Fruit fly (Drosophila melanogaster) whole organism, embryonic: ENCODE measurements around the gene CheB38b.

Experiments
- ATbp ChIP-seq: fragments of 200-800 bp; sonication (Bioruptor generic); optimal IDR thresholded peaks from 2 replicates; lab custom pipeline; 2017; ENCODE audit warnings: missing biosample characterization, mild to moderate bottlenecking, missing genetic modification characterization, missing genetic modification reagents
- B-H1 ChIP-seq: fragments of 200-800 bp; sonication (Bioruptor generic); IDR thresholded peaks from 3 replicates; pipeline ENCODE4 v1.3.6; 2022; ENCODE audit warnings: missing biosample characterization, missing genetic modification characterization
- Bgb ChIP-seq: fragments of 200-800 bp; sonication (Bioruptor generic); IDR thresholded peaks from 2 replicates; pipeline ENCODE4 v1.3.6; 2022; ENCODE audit warnings: missing biosample characterization, missing genetic modification characterization; ENCODE audit not compliant: partially characterized antibody
- CG10979 ChIP-seq: fragments of 200-800 bp; sonication (Bioruptor generic); optimal IDR thresholded peaks from 2 replicates; lab custom pipeline; 2018; ENCODE audit warnings: missing biosample characterization, mild to moderate bottlenecking, missing genetic modification characterization, moderate library complexity
- CG12155 ChIP-seq: fragments of 200-800 bp; sonication (Bioruptor generic); optimal IDR thresholded peaks from 3 replicates; lab custom pipeline; 2016; ENCODE audit warnings: missing biosample characterization, missing genetic modification characterization
- CG12299 ChIP-seq: fragments of 200-800 bp; sonication (Bioruptor generic); optimal IDR thresholded peaks from 2 replicates; lab custom pipeline; 2018; ENCODE audit warnings: missing biosample characterization, mild to moderate bottlenecking, missing genetic modification characterization
- CG14710 ChIP-seq: fragments of 200-800 bp; sonication (Bioruptor generic); optimal IDR thresholded peaks from 3 replicates; lab custom pipeline; 2019; ENCODE audit warnings: missing biosample characterization, mild to moderate bottlenecking, missing genetic modification characterization, moderate library complexity
- CG16779 ChIP-seq: fragments of 200-800 bp; sonication (Bioruptor generic); IDR thresholded peaks from 2 replicates; pipeline ENCODE4 v1.3.6; 2022; ENCODE audit warnings: missing biosample characterization, missing genetic modification characterization
- CG17361 ChIP-seq: fragments of 200-800 bp; sonication (Bioruptor generic); IDR thresholded peaks from 3 replicates; pipeline ENCODE4 v1.3.6; 2022; ENCODE audit warnings: missing biosample characterization, missing genetic modification characterization
- CG18619 ChIP-seq: fragments of 200-800 bp; sonication (Bioruptor generic); optimal IDR thresholded peaks from 3 replicates; lab custom pipeline; 2017; ENCODE audit warnings: missing biosample characterization, mild to moderate bottlenecking, missing genetic modification characterization
- CG2199 ChIP-seq: fragments of 200-800 bp; sonication (Bioruptor generic); IDR thresholded peaks from 3 replicates; pipeline ENCODE4 v1.3.6; 2022; ENCODE audit warnings: missing biosample characterization, missing genetic modification characterization
- CG30403 ChIP-seq: fragments of 200-800 bp; sonication (Bioruptor generic); optimal IDR thresholded peaks from 3 replicates; lab custom pipeline; 2016; ENCODE audit warnings: missing biosample characterization, missing genetic modification characterization
- CG33213 ChIP-seq: fragments of 200-800 bp; sonication (Bioruptor generic); optimal IDR thresholded peaks from 3 replicates; lab custom pipeline; 2016; ENCODE audit warnings: missing biosample characterization, missing genetic modification characterization
- CG34224 ChIP-seq: fragments of 200-800 bp; sonication (Bioruptor generic); IDR thresholded peaks from 3 replicates; pipeline ENCODE4 v1.3.6; 2022; ENCODE audit warnings: missing biosample characterization, missing genetic modification characterization; ENCODE audit not compliant: partially characterized antibody
- CG5180 ChIP-seq: fragments of 200-800 bp; sonication (Bioruptor generic); optimal IDR thresholded peaks from 3 replicates; lab custom pipeline; 2017; ENCODE audit warnings: missing biosample characterization, missing genetic modification characterization, mild to moderate bottlenecking, moderate library complexity, missing genetic modification reagents
- CG6175 ChIP-seq: fragments of 200-800 bp; sonication (Bioruptor generic); IDR thresholded peaks from 3 replicates; pipeline ENCODE4 v1.3.6; 2022; ENCODE audit warnings: missing biosample characterization, missing genetic modification characterization
- CG6791 ChIP-seq: fragments of 200-800 bp; sonication (Bioruptor generic); IDR thresholded peaks from 3 replicates; pipeline ENCODE4 v1.3.6; 2022; ENCODE audit warnings: missing biosample characterization, missing genetic modification characterization; ENCODE audit not compliant: partially characterized antibody
- CG6813 ChIP-seq: fragments of 200-800 bp; sonication (Bioruptor generic); optimal IDR thresholded peaks from 2 replicates; lab custom pipeline; 2017; ENCODE audit warnings: missing biosample characterization, missing genetic modification characterization, mild to moderate bottlenecking, moderate library complexity, missing genetic modification reagents
- CG9609 ChIP-seq: fragments of 200-800 bp; sonication (Bioruptor generic); optimal IDR thresholded peaks from 3 replicates; lab custom pipeline; 2016; ENCODE audit warnings: missing biosample characterization, missing genetic modification characterization
- Dad ChIP-seq: fragments of 200-800 bp; sonication (Bioruptor generic); optimal IDR thresholded peaks from 3 replicates; lab custom pipeline; 2016; ENCODE audit warnings: missing biosample characterization, missing genetic modification characterization
- Dek ChIP-seq: fragments of 200-800 bp; sonication (Bioruptor generic); optimal IDR thresholded peaks from 3 replicates; lab custom pipeline; 2019; ENCODE audit warnings: missing biosample characterization, mild to moderate bottlenecking, missing genetic modification characterization, moderate library complexity
- GATAe ChIP-seq: fragments of 200-800 bp; sonication (Bioruptor generic); conservative IDR thresholded peaks from 2 replicates; pipeline ENCODE4 v1.3.6; 2022; ENCODE audit warnings: missing biosample characterization, missing genetic modification characterization
- H15 ChIP-seq: fragments of 200-800 bp; sonication (Bioruptor generic); IDR thresholded peaks from 3 replicates; pipeline ENCODE4 v1.3.6; 2022; ENCODE audit warnings: missing biosample characterization, missing genetic modification characterization
- Hr51 ChIP-seq, 2 experiments: fragments of 200-800 bp; sonication (Bioruptor generic); optimal IDR thresholded peaks; 2 replicates in 1 of 2; 3 replicates in 1 of 2; lab custom pipeline; 2016 to 2018; ENCODE audit warnings: missing biosample characterization in 2 of 2, missing genetic modification characterization in 2 of 2, mild to moderate bottlenecking in 1 of 2, moderate library complexity in 1 of 2
- Med ChIP-seq: fragments of 200-800 bp; sonication (Bioruptor generic); peaks from one replicate; lab custom pipeline; 2016; ENCODE audit warnings: missing biosample characterization, missing genetic modification characterization, mild to moderate bottlenecking, inconsistent platforms, moderate library complexity
- Rfx ChIP-seq: fragments of 200-800 bp; sonication (Bioruptor generic); IDR thresholded peaks from 2 replicates; pipeline ENCODE4 v1.3.6; 2022; ENCODE audit warnings: missing biosample characterization, missing genetic modification characterization
- Rx ChIP-seq: fragments of 200-800 bp; sonication (Bioruptor generic); IDR thresholded peaks from 2 replicates; pipeline ENCODE4 v1.3.6; 2022; ENCODE audit warnings: missing biosample characterization, missing genetic modification characterization
- Sox102F ChIP-seq: fragments of 200-800 bp; sonication (Bioruptor generic); optimal IDR thresholded peaks from 2 replicates; lab custom pipeline; 2018; ENCODE audit warnings: missing biosample characterization, mild to moderate bottlenecking, missing genetic modification characterization, moderate library complexity
- Ssrp ChIP-seq: fragments of 200-800 bp; sonication (Bioruptor generic); optimal IDR thresholded peaks from 2 replicates; lab custom pipeline; 2018; ENCODE audit warnings: missing biosample characterization, mild to moderate bottlenecking, missing genetic modification characterization, moderate library complexity
- TFAM ChIP-seq: fragments of 200-800 bp; sonication (Bioruptor generic); optimal IDR thresholded peaks from 2 replicates; lab custom pipeline; 2017; ENCODE audit warnings: missing biosample characterization, missing genetic modification characterization, inconsistent platforms
- chm ChIP-seq: fragments of 200-800 bp; sonication (Bioruptor generic); IDR thresholded peaks from 2 replicates; pipeline ENCODE4 v1.3.6; 2022; ENCODE audit warnings: missing biosample characterization, missing genetic modification characterization
- corto ChIP-seq: fragments of 200-800 bp; sonication (Bioruptor generic); optimal IDR thresholded peaks from 2 replicates; lab custom pipeline; 2016; ENCODE audit warnings: missing biosample characterization, mild to moderate bottlenecking, missing genetic modification characterization, moderate library complexity
- dm ChIP-seq: fragments of 200-800 bp; sonication (Bioruptor generic); optimal IDR thresholded peaks from 3 replicates; lab custom pipeline; 2016; ENCODE audit warnings: missing biosample characterization, missing genetic modification characterization
- eve ChIP-seq, 2 experiments: fragments of >200 bp; optimal IDR thresholded peaks; 2 replicates each; lab custom pipeline; 2017; ENCODE audit warnings: missing biosample characterization in 2 of 2, missing genetic modification characterization in 2 of 2
- ewg ChIP-seq: fragments of 200-800 bp; sonication (Bioruptor generic); optimal IDR thresholded peaks from 3 replicates; lab custom pipeline; 2017; ENCODE audit warnings: mild to moderate bottlenecking, missing biosample characterization, missing genetic modification reagents, missing genetic modification characterization
- eyg ChIP-seq: fragments of 200-800 bp; sonication (Bioruptor generic); optimal IDR thresholded peaks from 3 replicates; lab custom pipeline; 2016; ENCODE audit warnings: missing biosample characterization, missing genetic modification characterization
- gem ChIP-seq: fragments of 200-800 bp; sonication (Bioruptor generic); optimal IDR thresholded peaks from 2 replicates; lab custom pipeline; 2019; ENCODE audit warnings: missing biosample characterization, mild to moderate bottlenecking, missing genetic modification characterization, moderate library complexity
- grau ChIP-seq: fragments of 200-800 bp; optimal IDR thresholded peaks from 3 replicates; lab custom pipeline; 2019; ENCODE audit warnings: missing biosample characterization, mild to moderate bottlenecking, missing genetic modification characterization, moderate library complexity
- gro ChIP-seq: fragments of 200-800 bp; sonication (Bioruptor generic); optimal IDR thresholded peaks from 2 replicates; lab custom pipeline; 2016; ENCODE audit warnings: missing biosample characterization, missing genetic modification characterization
- hbn ChIP-seq: fragments of 200-800 bp; sonication (Bioruptor generic); IDR thresholded peaks from 2 replicates; pipeline ENCODE4 v1.3.6; 2022; ENCODE audit warnings: missing biosample characterization, missing genetic modification characterization; ENCODE audit not compliant: partially characterized antibody
- lola ChIP-seq, 3 experiments: fragments of >200 bp in 2 of 3; fragments of 200-800 bp in 1 of 3; sonication (Bioruptor generic) in 1 of 3; optimal IDR thresholded peaks; 2 replicates each; lab custom pipeline; 2017 to 2019; ENCODE audit warnings: missing biosample characterization in 3 of 3, missing genetic modification characterization in 3 of 3, mild to moderate bottlenecking in 1 of 3, moderate library complexity in 1 of 3
- luna ChIP-seq: fragments of 200-800 bp; sonication (Bioruptor generic); optimal IDR thresholded peaks from 2 replicates; lab custom pipeline; 2016; ENCODE audit warnings: missing biosample characterization, missing genetic modification characterization
- ranshi ChIP-seq: fragments of 200-800 bp; sonication (Bioruptor generic); IDR thresholded peaks from 2 replicates; pipeline ENCODE4 v1.3.6; 2022; ENCODE audit warnings: missing biosample characterization, missing genetic modification characterization
- slbo ChIP-seq: fragments of 200-800 bp; sonication (Bioruptor generic); IDR thresholded peaks from 2 replicates; pipeline ENCODE4 v1.3.6; 2022; ENCODE audit warnings: missing biosample characterization, missing genetic modification characterization
- sna ChIP-seq: fragments of 200-800 bp; sonication (Bioruptor generic); IDR thresholded peaks from 2 replicates; pipeline ENCODE4 v1.3.6; 2022; ENCODE audit warnings: missing biosample characterization, missing genetic modification characterization; ENCODE audit not compliant: partially characterized antibody
- stwl ChIP-seq: fragments of 200-800 bp; sonication (Bioruptor generic); optimal IDR thresholded peaks from 3 replicates; lab custom pipeline; 2018; ENCODE audit warnings: missing biosample characterization, mild to moderate bottlenecking, missing genetic modification characterization, moderate library complexity
- tgo ChIP-seq: fragments of 200-800 bp; sonication (Bioruptor generic); IDR thresholded peaks from 3 replicates; pipeline ENCODE4 v1.3.6; 2022; ENCODE audit warnings: missing biosample characterization, missing genetic modification characterization

CheB38b gene

dm6 chr2L:20823196-20824105 is 6.4 kb upstream of the CheB38b start (continued):
- TF ChIP-seq CG6791 (GFP tag; lab: Robert Waterston, UW) (peak; percentile 55; the same call in 1 of the 3 replicates), CG6813 (GFP tag; lab: Kevin White, UChicago) (peak; percentile 29), Hr51 (GFP tag; optimal IDR thresholded peaks at IDR 0.05; lab: Kevin White, UChicago) (peak in 1 of 2 experiments; percentile 24), CG30403 (peak; percentile 42), H15 (GFP tag; lab: Robert Waterston, UW) (no peak), CG5180 (peak; percentile 58), CG2199 (peak; percentile 95), eyg (GFP tag; lab: Kevin White, UChicago) (no peak), tgo (no peak), GATAe (GFP tag; lab: Robert Waterston, UW) (peak; percentile 99), Rx (GFP tag; lab: Robert Waterston, UW) (no peak), dm (GFP tag; lab: Kevin White, UChicago) (peak; percentile 85), hbn (GFP tag; lab: Robert Waterston, UW) (peak; percentile 36; the same call in 1 of the 2 replicates), CG34224 (GFP tag; lab: Robert Waterston, UW) (0 out of 3 replicates have a peak, but pooled peaks have one; percentile 9), Ssrp (tag; lab: Kevin White, UChicago) (peak; percentile 41), Dek (no peak), lola (GFP tag; optimal IDR thresholded peaks at IDR 0.05; lab: Kevin White, UChicago) (peak in 1 of 3 experiments; percentile 53), CG10979 (peak; percentile 0), stwl (tag; lab: Kevin White, UChicago) (peak; percentile 25), luna (GFP tag; lab: Kevin White, UChicago) (no peak), CG18619 (peak; percentile 1), ATbp (GFP tag; lab: Kevin White, UChicago) (peak; percentile 2), ranshi (GFP tag; lab: Robert Waterston, UW) (no peak), CG14710 (tag; lab: Kevin White, UChicago) (peak; percentile 9), Dad (GFP tag; lab: Kevin White, UChicago) (peak; percentile 16), ewg (peak; percentile 20), B-H1 (GFP tag; lab: Robert Waterston, UW) (no peak), CG17361 (GFP tag; lab: Robert Waterston, UW) (peak; percentile 67; the same call in 2 of the 3 replicates), CG12155 (no peak), CG33213 (peak; percentile 11), sna (GFP tag; lab: Robert Waterston, UW) (peak; percentile 72), gro (no peak), Rfx (peak; percentile 43; the same call in 1 of the 2 replicates), gem (peak; percentile 63), corto (GFP tag; lab: Kevin White, UChicago) (peak; percentile 31), TFAM (no peak), CG9609 (GFP tag; lab: Kevin White, UChicago) (no peak), eve (GFP tag; optimal IDR thresholded peaks at IDR 0.05; lab: Kevin White, UChicago) (peak in 1 of 2 experiments; percentile 1), chm (GFP tag; lab: Robert Waterston, UW) (0 out of 2 replicates have a peak, but pooled peaks have one; percentile 38), Med (GFP tag; lab: Kevin White, UChicago) (peak; percentile 83), CG6175 (GFP tag; lab: Robert Waterston, UW) (peak; percentile 70; the same call in 1 of the 3 replicates), Sox102F (GFP tag; lab: Kevin White, UChicago) (no peak), CG16779 (GFP tag; lab: Robert Waterston, UW) (no peak), Bgb (GFP tag; lab: Robert Waterston, UW) (peak; percentile 62; the same call in 1 of the 2 replicates), grau (tag; lab: Kevin White, UChicago) (peak; percentile 15), slbo (GFP tag; lab: Robert Waterston, UW) (peak; percentile 29; the same call in 1 of the 2 replicates), CG12299 (tag; lab: Kevin White, UChicago) (no peak)
